Worm (Caenorhabditis elegans): ENCODE data around the gene srxa-11.

- TF ChIP-seq madf-8 (GFP tag; conservative IDR thresholded peaks at IDR 0.05) (no peak), nhr-90 (tag; optimal IDR thresholded peaks at IDR 0.05) (no peak), F22D6.2 (tag; optimal IDR thresholded peaks at IDR 0.05) (no peak), Y67H2A.10 (GFP tag; conservative IDR thresholded peaks at IDR 0.05) (no peak), tbp1 (GFP tag; optimal IDR thresholded peaks at IDR 0.05) (no peak), bed-1 (GFP tag; IDR thresholded peaks at IDR 0.05) (no peak), unc-62 (GFP tag; optimal IDR thresholded peaks at IDR 0.05) (no peak), nfya-2 (GFP tag; IDR thresholded peaks at IDR 0.05) (no peak), ztf-22 (GFP tag; optimal IDR thresholded peaks at IDR 0.05) (no peak)
Observed at ce11 chrV:13878226-13878625, 45.7 kb upstream of the srxa-11 start.
